Fruit fly (Drosophila melanogaster): ENCODE measurements around the gene CG14275.

CG14275 gene

DNA sequence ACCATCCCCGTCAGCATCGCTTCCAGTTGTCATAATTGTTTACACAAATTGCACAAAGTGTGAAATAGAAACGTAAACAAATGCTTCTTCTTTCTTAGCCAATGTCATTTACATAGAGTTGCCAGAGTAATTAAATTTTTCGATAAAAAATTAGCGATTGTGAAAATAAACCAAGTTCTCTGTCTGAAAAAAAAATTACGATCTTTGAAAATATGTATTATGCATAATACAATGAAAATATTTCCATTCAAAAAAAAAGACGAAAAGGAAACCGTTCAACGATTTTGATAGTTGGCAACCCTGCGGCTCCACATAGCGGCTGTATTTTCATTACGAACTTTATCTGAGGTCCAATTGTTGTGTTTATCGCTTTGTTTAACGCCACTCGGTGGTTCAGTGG lies 16.2 kb upstream of the CG14275 start, which contains the start of the genes CG7810 and CG7806 (continued):
- TF ChIP-seq CG7556 (GFP tag; optimal IDR thresholded peaks at IDR 0.05) (peak; percentile 89), CG34422 (GFP tag; IDR thresholded peaks at IDR 0.05) (peak; percentile 94), tap (tag; optimal IDR thresholded peaks at IDR 0.05) (peak; percentile 84), CG17361 (GFP tag; IDR thresholded peaks at IDR 0.05) (peak; percentile 87), esg (GFP tag; conservative IDR thresholded peaks at IDR 0.05) (peak; percentile 92), CG6654 (GFP tag; optimal IDR thresholded peaks at IDR 0.05) (peak; percentile 60), sob (GFP tag; IDR thresholded peaks at IDR 0.05) (peak; percentile 94), dati (GFP tag; IDR thresholded peaks at IDR 0.05) (peak; percentile 72; the same call in 1 of the 2 replicates), CG10209 (GFP tag; optimal IDR thresholded peaks at IDR 0.05) (peak; percentile 85), z (GFP tag; IDR thresholded peaks at IDR 0.05) (0 out of 3 replicates have a peak, but pooled peaks have one; percentile 48), repo (GFP tag; optimal IDR thresholded peaks at IDR 0.05) (peak; percentile 75), dimm (GFP tag; IDR thresholded peaks at IDR 0.05) (peak; percentile 76), CG1832 (GFP tag; optimal IDR thresholded peaks at IDR 0.05) (no peak), az2 (GFP tag; optimal IDR thresholded peaks at IDR 0.05) (peak; percentile 93), CG3847 (GFP tag; IDR thresholded peaks at IDR 0.05) (peak; percentile 90), Blimp-1 (GFP tag; optimal IDR thresholded peaks at IDR 0.05) (peak; percentile 89), CG3726 (GFP tag; IDR thresholded peaks at IDR 0.05) (peak; percentile 70; the same call in 2 of the 3 replicates), CG2889 (GFP tag; IDR thresholded peaks at IDR 0.05) (peak; percentile 85), CG4404 (GFP tag; IDR thresholded peaks at IDR 0.05) (peak; percentile 60), CG1529 (GFP tag; optimal IDR thresholded peaks at IDR 0.05) (peak; percentile 86), unpg (GFP tag; optimal IDR thresholded peaks at IDR 0.05) (peak; percentile 96), CG6791 (GFP tag; IDR thresholded peaks at IDR 0.05; ENCODE audit: partially characterized antibody) (0 out of 3 replicates have a peak, but pooled peaks have one; percentile 5), pros (GFP tag; optimal IDR thresholded peaks at IDR 0.05) (peak; percentile 37), Ravus (GFP tag; IDR thresholded peaks at IDR 0.05) (peak; percentile 76), Dad (GFP tag; optimal IDR thresholded peaks at IDR 0.05) (peak; percentile 86), Oaz (GFP tag; IDR thresholded peaks at IDR 0.05) (peak; percentile 71), HLHmδ (GFP tag; optimal IDR thresholded peaks at IDR 0.05) (no peak), Xrp1 (GFP tag; IDR thresholded peaks at IDR 0.05) (peak; percentile 94), Lim3 (GFP tag; IDR thresholded peaks at IDR 0.05) (no peak; the same call in 1 of the 2 replicates), CG42726 (GFP tag; IDR thresholded peaks at IDR 0.05; ENCODE audit: partially characterized antibody) (no peak), unc-4 (GFP tag; IDR thresholded peaks at IDR 0.05; ENCODE audit: partially characterized antibody) (peak; percentile 52), CG7928 (GFP tag; optimal IDR thresholded peaks at IDR 0.05) (peak; percentile 9), CG43689 (GFP tag; IDR thresholded peaks at IDR 0.05) (peak; percentile 86), Trl (optimal IDR thresholded peaks at IDR 0.05) (no peak), Trl (GFP tag; optimal IDR thresholded peaks at IDR 0.05) (peak; percentile 94), CG12744 (GFP tag; optimal IDR thresholded peaks at IDR 0.05) (peak; percentile 89), fd64A (GFP tag; optimal IDR thresholded peaks at IDR 0.05) (peak; percentile 27), CG10274 (GFP tag; optimal IDR thresholded peaks at IDR 0.05) (peak; percentile 25), zen (tag; optimal IDR thresholded peaks at IDR 0.05) (peak; percentile 87), bbx (GFP tag; IDR thresholded peaks at IDR 0.05; ENCODE audit: partially characterized antibody) (no peak), Six4 (GFP tag; optimal IDR thresholded peaks at IDR 0.05) (peak; percentile 82), CrebB (tag; optimal IDR thresholded peaks at IDR 0.05) (peak; percentile 86), CG12942 (GFP tag; optimal IDR thresholded peaks at IDR 0.05) (peak; percentile 80), CG3407 (GFP tag; optimal IDR thresholded peaks at IDR 0.05) (peak; percentile 83), ranshi (GFP tag; IDR thresholded peaks at IDR 0.05) (peak; percentile 89), bcd (GFP tag; optimal IDR thresholded peaks at IDR 0.05) (peak; percentile 81), fd3F (GFP tag; optimal IDR thresholded peaks at IDR 0.05) (peak; percentile 88), CG7963 (GFP tag; IDR thresholded peaks at IDR 0.05; ENCODE audit: partially characterized antibody) (no peak), D (optimal IDR thresholded peaks at IDR 0.05) (no peak), D (GFP tag; optimal IDR thresholded peaks at IDR 0.05) (peak; percentile 77), CG15011 (GFP tag; optimal IDR thresholded peaks at IDR 0.05) (peak; percentile 74)

Data from whole organism, embryonic.